Fruit fly (Drosophila melanogaster) whole organism, embryonic: ENCODE data around the gene CG4645.

Experiments used
- CG14667 ChIP-seq: fragments of 200-800 bp; sonication (Bioruptor generic); IDR thresholded peaks from 2 replicates; pipeline ENCODE4 v1.3.6; 2022; ENCODE audit warnings: missing biosample characterization, missing genetic modification characterization
- CG2129 ChIP-seq: fragments of 200-800 bp; sonication (Bioruptor generic); IDR thresholded peaks from 2 replicates; pipeline ENCODE4 v1.3.6; 2022; ENCODE audit warnings: missing biosample characterization, missing genetic modification characterization; ENCODE audit not compliant: partially characterized antibody
- CG34224 ChIP-seq: fragments of 200-800 bp; sonication (Bioruptor generic); IDR thresholded peaks from 3 replicates; pipeline ENCODE4 v1.3.6; 2022; ENCODE audit warnings: missing biosample characterization, missing genetic modification characterization; ENCODE audit not compliant: partially characterized antibody
- CG3838 ChIP-seq: fragments of 200-800 bp; sonication (Bioruptor generic); optimal IDR thresholded peaks from 3 replicates; lab custom pipeline; 2016; ENCODE audit warnings: missing biosample characterization, missing genetic modification characterization
- CG4730 ChIP-seq: fragments of 200-800 bp; sonication (Bioruptor generic); IDR thresholded peaks from 2 replicates; pipeline ENCODE4 v1.3.6; 2022; ENCODE audit warnings: missing biosample characterization, missing genetic modification characterization
- CG9215 ChIP-seq: fragments of 200-800 bp; sonication (Bioruptor generic); IDR thresholded peaks from 2 replicates; pipeline ENCODE4 v1.3.6; 2022; ENCODE audit warnings: missing biosample characterization, missing genetic modification characterization
- Doc2 ChIP-seq: fragments of 200-800 bp; sonication (Bioruptor generic); IDR thresholded peaks from 2 replicates; pipeline ENCODE4 v1.3.6; 2022; ENCODE audit warnings: missing biosample characterization, missing genetic modification characterization
- Doc3 ChIP-seq: fragments of 200-800 bp; sonication (Bioruptor generic); IDR thresholded peaks from 3 replicates; pipeline ENCODE4 v1.3.6; 2022; ENCODE audit warnings: missing biosample characterization, missing genetic modification characterization; ENCODE audit not compliant: partially characterized antibody
- Spps ChIP-seq: fragments of 200-800 bp; sonication (Bioruptor generic); optimal IDR thresholded peaks from 2 replicates; lab custom pipeline; 2018; ENCODE audit warnings: missing biosample characterization, mild to moderate bottlenecking, missing genetic modification characterization
- abd-A ChIP-seq: fragments of 200-800 bp; sonication (Bioruptor generic); optimal IDR thresholded peaks from 3 replicates; lab custom pipeline; 2019; ENCODE audit warnings: missing biosample characterization, mild to moderate bottlenecking, missing genetic modification characterization, moderate library complexity
- cad ChIP-seq: fragments of >200 bp; optimal IDR thresholded peaks from 2 replicates; lab custom pipeline; 2017; ENCODE audit warnings: missing biosample characterization, missing genetic modification characterization
- ems ChIP-seq: fragments of 200-800 bp; sonication (Bioruptor generic); optimal IDR thresholded peaks from 3 replicates; lab custom pipeline; 2016; ENCODE audit warnings: missing biosample characterization, missing genetic modification characterization
- so ChIP-seq: fragments of 200-800 bp; sonication (Bioruptor generic); IDR thresholded peaks from 3 replicates; pipeline ENCODE4 v1.3.6; 2022; ENCODE audit warnings: missing biosample characterization, missing genetic modification characterization
- tna ChIP-seq: fragments of 200-800 bp; sonication (Bioruptor generic); IDR thresholded peaks from 2 replicates; pipeline ENCODE4 v1.3.6; 2022; ENCODE audit warnings: missing biosample characterization, missing genetic modification characterization; ENCODE audit not compliant: partially characterized antibody

DNA sequence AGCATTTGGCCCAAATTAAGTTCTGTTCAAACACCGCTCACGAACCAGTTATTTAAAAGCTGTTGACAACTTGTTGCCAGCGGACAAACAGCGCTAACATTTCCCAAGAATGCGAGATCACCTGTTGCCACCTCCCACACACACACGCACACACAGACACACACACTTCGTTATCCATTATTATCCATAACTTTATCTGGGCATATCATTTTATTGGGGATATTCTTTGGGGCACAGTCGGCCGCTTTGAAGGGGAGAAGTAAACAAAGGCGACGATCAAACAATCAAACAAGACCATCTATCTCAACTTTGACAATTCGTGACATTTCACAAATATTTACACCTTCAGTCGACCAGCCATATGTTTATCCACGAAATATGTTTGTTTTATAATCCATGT is 20.7 kb upstream of the CG4645 start:
- no peak for TF ChIP-seq CG9215 (GFP tag; lab: Robert Waterston, UW)
- 0 out of 3 replicates have a peak, but pooled peaks have one; percentile 23 for TF ChIP-seq so (GFP tag; lab: Robert Waterston, UW)
- TF ChIP-seq cad (GFP tag; lab: Kevin White, UChicago), result no peak
- TF ChIP-seq CG3838 (GFP tag; lab: Kevin White, UChicago), result no peak
- peak; percentile 5 for TF ChIP-seq abd-A (tag; lab: Kevin White, UChicago)
- TF ChIP-seq CG2129 (GFP tag; lab: Robert Waterston, UW), result no peak
- no peak for TF ChIP-seq ems
- TF ChIP-seq CG14667 (GFP tag; lab: Robert Waterston, UW), result no peak
- TF ChIP-seq tna (GFP tag; lab: Robert Waterston, UW), result no peak
- TF ChIP-seq Spps, result no peak
- TF ChIP-seq CG34224 (GFP tag; lab: Robert Waterston, UW), result no peak
- TF ChIP-seq Doc3 (GFP tag; lab: Robert Waterston, UW), result no peak
- TF ChIP-seq Doc2, result no peak
- no peak for TF ChIP-seq CG4730
